Worm (Caenorhabditis elegans) whole organism, L4/young adult: ENCODE measurements around the gene Y54G2A.37.

Experiments
- W03F9.2 ChIP-seq: fragments of 150-350 bp; optimal IDR thresholded peaks from 2 replicates; lab custom pipeline; 2014; ENCODE audit warnings: missing biosample characterization, missing genetic modification characterization
- dao-5 ChIP-seq: sonication (generic microtip); optimal IDR thresholded peaks from 2 replicates; lab custom pipeline; 2016; ENCODE audit warnings: missing genotype, missing genetic modification characterization, moderate library complexity, missing compliant biosample characterization

ce11 chrIV:2798339-2798738 is 22.2 kb upstream of the Y54G2A.37 start, which contains the start of gene Y54G2A.52:
- no peak for TF ChIP-seq dao-5 (tag; lab: Kevin White, UChicago)
- TF ChIP-seq W03F9.2 (tag; lab: Kevin White, UChicago): no peak
